Worm (Caenorhabditis elegans): ENCODE data around the gene pitr-6.
A peak's percentile ranks its signal among the peaks of the same experiment; 100 is the strongest.
"Not testable (repeated sequence)": the region's sequence is repeated elsewhere in the genome, so short reads cannot be mapped to it uniquely, and the experiment has no call there.

pitr-6 gene

DNA sequence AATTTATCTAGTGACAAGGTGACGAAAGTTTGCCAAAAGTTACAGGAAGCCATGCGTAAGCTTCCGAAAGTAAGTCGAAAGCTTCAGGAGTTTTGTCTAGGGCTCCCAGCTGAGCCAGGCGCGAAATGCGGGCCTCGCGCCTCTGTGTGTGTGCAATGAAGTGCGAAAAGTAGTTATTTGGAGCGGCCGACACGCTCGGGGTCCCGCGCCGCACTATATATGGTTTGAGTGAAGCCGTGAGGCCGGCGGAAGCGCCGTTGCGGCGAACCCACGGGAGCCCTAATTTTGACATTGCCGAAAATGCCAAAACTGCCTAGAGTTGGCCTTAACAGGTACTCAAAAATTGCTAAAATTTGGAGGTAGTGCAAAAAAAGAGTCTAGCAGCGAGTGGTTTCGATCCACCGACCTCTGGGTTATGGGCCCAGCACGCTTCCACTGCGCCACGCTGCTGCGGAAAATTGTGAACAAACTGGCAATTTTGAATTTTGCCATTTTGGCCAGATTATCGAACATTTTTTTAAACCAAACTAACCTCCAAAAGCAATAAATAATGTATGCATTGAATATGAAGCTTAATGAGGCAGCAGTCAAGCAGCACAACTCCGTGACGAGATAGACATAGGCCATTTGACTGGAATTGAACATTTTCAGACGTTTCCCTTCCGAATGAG, 9.8 kb upstream of the pitr-6 start:
- TF ChIP-seq dao-5 (tag; optimal IDR thresholded peaks at IDR 0.05) (no peak), W03F9.2 (tag; optimal IDR thresholded peaks at IDR 0.05) (no peak), him-1 (tag; optimal IDR thresholded peaks at IDR 0.05) (no peak)

ce11 chrII:12436717-12437116, 8.4 kb upstream of the pitr-6 start:
- TF ChIP-seq W03F9.2 (tag; optimal IDR thresholded peaks at IDR 0.05) = no peak
- no peak for TF ChIP-seq him-1 (tag; optimal IDR thresholded peaks at IDR 0.05)
- TF ChIP-seq dao-5 (tag; optimal IDR thresholded peaks at IDR 0.05) = no peak

DNA sequence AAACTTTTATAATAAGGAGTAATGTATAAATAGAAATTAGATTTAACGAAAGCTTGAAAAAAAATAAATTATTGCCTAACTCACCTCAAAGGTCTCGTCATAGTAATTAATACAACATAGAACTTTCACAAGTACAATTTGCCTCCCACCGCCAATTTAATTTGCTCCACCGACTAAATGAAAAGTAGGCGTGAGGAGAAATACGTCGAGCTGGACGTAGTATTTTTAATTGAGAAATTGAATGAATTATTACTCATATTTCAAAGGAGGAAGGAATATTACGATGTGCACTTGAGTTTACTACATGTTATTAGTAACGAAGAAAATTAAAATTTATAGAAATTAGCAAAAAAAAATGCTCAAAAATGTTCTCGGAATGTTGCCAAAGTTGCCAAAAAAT, 6.7 kb upstream of the pitr-6 start, which contains the start of gene Y57A10C.9:
TSS of gene Y57A10C.9 (minus strand) at position 101 of the 400 bp plus-strand sequence.
- no peak for TF ChIP-seq W03F9.2 (tag; optimal IDR thresholded peaks at IDR 0.05)
- no peak for TF ChIP-seq dao-5 (tag; optimal IDR thresholded peaks at IDR 0.05)
- TF ChIP-seq him-1 (tag; optimal IDR thresholded peaks at IDR 0.05) = no peak

ce11 chrII:12441164-12441563, 4.0 kb upstream of the pitr-6 start, which contains the start of gene Y57A10C.10:
Y57A10C.10 (minus strand) TSS chrII:12441264.
- TF ChIP-seq W03F9.2, dao-5, him-1 (tag; optimal IDR thresholded peaks at IDR 0.05): not testable (repeated sequence)

- no peak for TF ChIP-seq him-1 (tag; optimal IDR thresholded peaks at IDR 0.05)
- TF ChIP-seq W03F9.2 (tag; optimal IDR thresholded peaks at IDR 0.05) = no peak
Observed at ce11 chrII:12448241-12448640, 3.1 kb downstream of the pitr-6 start, which contains the start of gene srh-27. srh-27 (plus strand) TSS chrII:12448541.

ce11 chrII:12449849-12450248, 4.7 kb downstream of the pitr-6 start, which contains the start of gene sre-34:
sre-34 (plus strand) TSS chrII:12450149.
- TF ChIP-seq dao-5 (tag; optimal IDR thresholded peaks at IDR 0.05) (no peak), W03F9.2 (tag; optimal IDR thresholded peaks at IDR 0.05) (no peak), him-1 (tag; optimal IDR thresholded peaks at IDR 0.05) (no peak)

DNA sequence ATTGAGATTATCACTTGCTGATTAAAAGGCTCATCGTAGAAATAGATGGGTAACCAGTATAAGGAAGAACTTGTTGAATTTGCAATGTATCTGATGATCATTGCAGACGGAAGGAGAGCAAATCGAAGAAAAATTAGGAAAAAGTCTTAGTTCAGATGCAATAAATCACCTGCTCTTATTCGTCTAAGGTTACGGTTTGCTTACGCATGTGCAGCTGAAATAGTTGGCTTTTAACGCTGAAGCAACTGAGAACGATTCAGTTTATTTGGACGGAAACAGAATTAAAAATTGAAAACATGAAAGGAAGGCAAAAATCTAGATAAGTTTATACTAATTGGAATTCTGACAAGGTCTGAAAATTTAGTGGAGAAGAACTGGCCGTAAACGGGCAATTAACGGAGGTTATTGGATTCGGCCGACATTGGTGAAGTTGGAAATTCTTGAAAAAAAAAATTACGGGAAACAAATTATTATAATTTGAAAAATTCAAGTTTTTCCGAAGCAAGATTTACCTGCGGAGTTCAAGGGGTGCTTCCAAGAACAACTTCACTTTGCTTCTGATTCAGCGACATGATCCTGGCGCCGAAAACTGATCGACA, 7.7 kb downstream of the pitr-6 start, which contains the start of the genes sre-35 and sre-33:
TSS of gene sre-35 (minus strand) at position 101 of the 599 bp plus-strand sequence.
TSS of gene sre-33 (plus strand) at position 549 of the 599 bp plus-strand sequence.
- no peak for TF ChIP-seq dao-5 (tag; optimal IDR thresholded peaks at IDR 0.05)
- TF ChIP-seq him-1 (tag; optimal IDR thresholded peaks at IDR 0.05) = no peak
- TF ChIP-seq W03F9.2 (tag; optimal IDR thresholded peaks at IDR 0.05) = no peak

- TF ChIP-seq him-1 (tag; optimal IDR thresholded peaks at IDR 0.05) (no peak), W03F9.2 (tag; optimal IDR thresholded peaks at IDR 0.05) (no peak), dao-5 (tag; optimal IDR thresholded peaks at IDR 0.05) (no peak)
Observed at ce11 chrII:12456633-12457032, 11.5 kb downstream of the pitr-6 start, which contains the start of gene sre-32. sre-32 (minus strand) TSS chrII:12456733.

DNA sequence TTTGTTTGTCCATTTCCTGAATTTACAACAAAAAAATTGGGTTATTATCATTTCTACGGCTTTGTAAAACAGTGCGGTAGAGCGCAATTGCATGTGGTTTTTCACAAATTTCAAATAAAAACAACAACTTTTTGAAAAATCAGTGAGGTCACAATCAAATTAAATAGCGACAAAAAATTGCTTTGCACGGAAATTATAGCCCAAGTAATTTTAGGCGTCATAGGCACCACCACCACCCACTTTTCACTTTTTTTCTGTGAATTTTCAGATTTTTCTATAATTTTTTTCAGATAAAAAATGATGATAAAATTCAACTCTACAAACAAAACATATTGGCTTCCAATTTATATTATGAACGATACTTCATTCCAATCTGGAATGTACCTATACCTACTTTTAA, 12.1 kb downstream of the pitr-6 start, which contains the start of gene sre-38:
TSS of gene sre-38 (plus strand) at position 301 of the 400 bp plus-strand sequence.
- TF ChIP-seq him-1 (tag; optimal IDR thresholded peaks at IDR 0.05) = no peak
- TF ChIP-seq dao-5 (tag; optimal IDR thresholded peaks at IDR 0.05) = no peak
- TF ChIP-seq W03F9.2 (tag; optimal IDR thresholded peaks at IDR 0.05) = no peak

- TF ChIP-seq dao-5 (tag; optimal IDR thresholded peaks at IDR 0.05) (no peak), W03F9.2 (tag; optimal IDR thresholded peaks at IDR 0.05) (peak; percentile 72)
Observed at ce11 chrII:12459422-12459821, 14.3 kb downstream of the pitr-6 start, which contains the start of gene tag-281. tag-281 (plus strand) TSS chrII:12459761.

DNA sequence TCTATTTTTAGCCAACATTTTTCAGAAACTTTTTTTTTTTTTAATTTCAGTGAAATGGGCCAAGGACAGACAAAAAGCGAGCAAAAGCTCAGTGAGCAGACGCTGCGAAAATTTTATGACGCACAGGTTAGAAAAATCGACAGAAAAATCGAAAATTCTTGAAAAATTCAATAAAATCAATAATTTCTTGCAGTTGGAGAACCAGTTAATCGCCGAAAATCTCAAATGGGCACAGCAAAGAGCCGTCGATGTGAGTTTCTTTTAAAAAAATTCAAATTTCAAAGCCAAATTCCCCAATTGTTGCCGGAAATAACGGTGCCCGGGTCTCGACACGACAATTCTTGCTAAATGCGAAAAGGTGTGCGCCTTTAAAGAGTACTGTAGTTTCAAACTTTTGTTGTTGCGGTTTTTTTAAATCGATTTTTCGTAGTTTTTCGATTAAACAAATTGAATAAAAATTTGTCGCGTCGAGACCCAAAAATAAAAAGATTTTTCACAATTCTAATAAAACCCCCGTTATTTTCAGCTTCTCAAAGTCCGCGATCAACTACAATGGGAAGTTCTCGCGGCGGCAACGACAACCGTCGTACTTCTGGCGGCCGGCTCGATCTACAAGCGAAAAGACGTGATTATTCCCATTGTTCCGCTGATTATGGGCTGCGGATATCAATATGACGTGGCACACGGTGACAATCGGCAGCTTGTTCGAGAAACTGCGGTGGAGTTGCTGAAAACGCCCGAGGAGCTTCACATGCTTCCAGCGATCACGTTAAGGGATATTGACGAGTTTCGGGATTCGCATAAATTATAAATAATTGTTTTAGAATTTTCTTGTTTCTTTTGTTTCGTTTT, 15.7 kb downstream of the pitr-6 start, which contains the start of gene tag-280:
TSS of gene tag-280 (plus strand) at position 51 of the 852 bp plus-strand sequence.
- TF ChIP-seq W03F9.2 (tag; optimal IDR thresholded peaks at IDR 0.05) (no peak), dao-5 (tag; optimal IDR thresholded peaks at IDR 0.05) (no peak), him-1 (tag; optimal IDR thresholded peaks at IDR 0.05) (no peak)

- TF ChIP-seq him-1 (tag; optimal IDR thresholded peaks at IDR 0.05) = no peak
- TF ChIP-seq W03F9.2 (tag; optimal IDR thresholded peaks at IDR 0.05) = no peak
- TF ChIP-seq dao-5 (tag; optimal IDR thresholded peaks at IDR 0.05) = no peak
Observed at ce11 chrII:12462244-12462643, 17.1 kb downstream of the pitr-6 start, which contains the start of gene F15A4.2. F15A4.2 (plus strand) TSS chrII:12462544.

DNA sequence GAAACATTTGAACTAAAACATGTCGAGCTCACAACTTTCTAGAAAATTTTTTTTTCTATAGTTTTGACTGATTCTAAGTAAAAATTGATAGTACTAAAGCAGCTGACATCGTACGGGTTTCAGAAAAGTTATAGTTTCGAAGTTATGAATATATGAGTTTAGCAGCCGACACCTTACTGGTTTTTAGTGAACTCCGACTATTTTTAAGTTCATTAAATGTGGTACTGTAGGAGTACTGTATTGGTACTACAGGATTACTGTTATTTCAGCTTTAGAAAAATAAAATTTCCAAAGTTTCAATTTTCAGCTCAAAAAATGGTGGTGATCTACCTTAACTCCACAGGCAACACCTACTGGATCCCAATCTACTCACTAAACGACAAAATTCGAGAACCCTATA, 20.4 kb downstream of the pitr-6 start, which contains the start of gene sre-37:
TSS of gene sre-37 (plus strand) at position 301 of the 400 bp plus-strand sequence.
- no peak for TF ChIP-seq him-1 (tag; optimal IDR thresholded peaks at IDR 0.05)
